Worm (Caenorhabditis elegans) whole organism, L2 larva: Measurements from ENCODE around the gene ZK669.2.
A peak's percentile ranks its signal among the peaks of the same experiment; 100 is the strongest.

Experiments
- C34F6.9 ChIP-seq: fragments of 150-350 bp; optimal IDR thresholded peaks from 2 replicates; lab custom pipeline; 2014; ENCODE audit warnings: missing biosample characterization, missing genetic modification characterization
- F13H6.1 ChIP-seq: sonication (generic microtip); optimal IDR thresholded peaks from 2 replicates; lab custom pipeline; 2016; ENCODE audit warnings: missing genetic modification characterization, missing compliant biosample characterization
- R02D3.7 ChIP-seq: fragments of 150-350 bp; optimal IDR thresholded peaks from 2 replicates; lab custom pipeline; 2014; ENCODE audit warnings: missing biosample characterization, missing genetic modification characterization
- ama-1 ChIP-seq: fragments of 150-350 bp; optimal IDR thresholded peaks from 2 replicates; lab custom pipeline; 2018; ENCODE audit warnings: inconsistent platforms
- ceh-16 ChIP-seq: fragments of 150-350 bp; optimal IDR thresholded peaks from 2 replicates; lab custom pipeline; 2014; ENCODE audit warnings: missing biosample characterization, missing genetic modification characterization
- crh-2 ChIP-seq: sonication (generic microtip); optimal IDR thresholded peaks from 2 replicates; lab custom pipeline; 2017; ENCODE audit warnings: missing biosample characterization, missing genetic modification characterization
- egl-27 ChIP-seq: sonication (generic microtip); optimal IDR thresholded peaks from 3 replicates; lab custom pipeline; 2017; ENCODE audit warnings: missing biosample characterization, missing genetic modification reagents, missing genetic modification characterization
- elt-3 ChIP-seq: sonication (generic microtip); optimal IDR thresholded peaks from 2 replicates; lab custom pipeline; 2017; ENCODE audit warnings: missing biosample characterization, missing genetic modification characterization
- fos-1 ChIP-seq: fragments of 150-350 bp; optimal IDR thresholded peaks from 2 replicates; lab custom pipeline; 2014; ENCODE audit warnings: missing biosample characterization, missing genetic modification characterization
- gmeb-1 ChIP-seq: fragments of 150-350 bp; optimal IDR thresholded peaks from 2 replicates; lab custom pipeline; 2014; ENCODE audit warnings: missing biosample characterization, missing genetic modification characterization
- lin-11 ChIP-seq: fragments of 150-350 bp; sonication (generic microtip); optimal IDR thresholded peaks from 2 replicates; lab custom pipeline; 2014; ENCODE audit warnings: missing biosample characterization, missing genetic modification characterization, inconsistent platforms, mixed read lengths
- lin-13 ChIP-seq: fragments of 150-350 bp; optimal IDR thresholded peaks from 2 replicates; lab custom pipeline; 2014; ENCODE audit warnings: missing biosample characterization, missing genetic modification reagents, missing genetic modification characterization
- lin-39 ChIP-seq: fragments of 150-350 bp; optimal IDR thresholded peaks from 2 replicates; lab custom pipeline; 2014; ENCODE audit warnings: missing biosample characterization, missing genetic modification reagents, missing genetic modification characterization
- lsy-2 ChIP-seq, 2 experiments: fragments of 150-350 bp in 1 of 2; sonication (generic microtip) in 1 of 2; optimal IDR thresholded peaks; 2 replicates each; lab custom pipeline; 2014 to 2017; ENCODE audit warnings: missing biosample characterization in 2 of 2, missing genetic modification characterization in 2 of 2
- mbf-1 ChIP-seq: sonication (generic microtip); optimal IDR thresholded peaks from 2 replicates; lab custom pipeline; 2017; ENCODE audit warnings: missing biosample characterization, missing genetic modification characterization
- nhr-11 ChIP-seq: fragments of 150-350 bp; optimal IDR thresholded peaks from 2 replicates; lab custom pipeline; 2014; ENCODE audit warnings: missing biosample characterization, missing genetic modification characterization
- nhr-12 ChIP-seq: fragments of 150-350 bp; optimal IDR thresholded peaks from 2 replicates; lab custom pipeline; 2014; ENCODE audit warnings: missing biosample characterization, missing genetic modification characterization
- nhr-129 ChIP-seq: fragments of 150-350 bp; optimal IDR thresholded peaks from 2 replicates; lab custom pipeline; 2014; ENCODE audit warnings: missing biosample characterization, missing genetic modification characterization
- nhr-21 ChIP-seq: fragments of 150-350 bp; optimal IDR thresholded peaks from 2 replicates; lab custom pipeline; 2014; ENCODE audit warnings: missing biosample characterization, missing genetic modification characterization
- nhr-237 ChIP-seq: fragments of 150-350 bp; optimal IDR thresholded peaks from 2 replicates; lab custom pipeline; 2014; ENCODE audit warnings: missing biosample characterization, missing genetic modification characterization
- nhr-25 ChIP-seq: fragments of 150-350 bp; sonication (generic microtip); optimal IDR thresholded peaks from 3 replicates; lab custom pipeline; 2014; ENCODE audit warnings: missing biosample characterization, missing genetic modification characterization
- peb-1 ChIP-seq: fragments of 150-350 bp; optimal IDR thresholded peaks from 2 replicates; lab custom pipeline; 2014; ENCODE audit warnings: missing biosample characterization, missing genetic modification characterization
- sem-4 ChIP-seq: fragments of 150-350 bp; optimal IDR thresholded peaks from 2 replicates; lab custom pipeline; 2014; ENCODE audit warnings: missing biosample characterization, missing genetic modification reagents, missing genetic modification characterization
- skn-1 ChIP-seq: sonication (generic microtip); optimal IDR thresholded peaks from 2 replicates; lab custom pipeline; 2017; ENCODE audit warnings: missing biosample characterization, missing genetic modification characterization
- sma-3 ChIP-seq: sonication (generic microtip); optimal IDR thresholded peaks from 2 replicates; lab custom pipeline; 2016; ENCODE audit warnings: missing genetic modification reagents, missing genetic modification characterization, missing compliant biosample characterization
- sma-9 ChIP-seq, 2 experiments: fragments of 150-350 bp in 1 of 2; sonication (generic microtip) in 1 of 2; optimal IDR thresholded peaks; 2 replicates each; lab custom pipeline; 2014 to 2016; ENCODE audit warnings: missing genetic modification characterization in 2 of 2, mild to moderate bottlenecking in 1 of 2, missing biosample characterization in 1 of 2, missing compliant biosample characterization in 1 of 2, missing genetic modification reagents in 1 of 2, moderate library complexity in 1 of 2
- unc-55 ChIP-seq: fragments of 150-350 bp; sonication (generic microtip); optimal IDR thresholded peaks from 3 replicates; lab custom pipeline; 2014; ENCODE audit warnings: missing biosample characterization, missing genetic modification reagents, missing genetic modification characterization
- zag-1 ChIP-seq: fragments of 150-350 bp; optimal IDR thresholded peaks from 2 replicates; lab custom pipeline; 2014; ENCODE audit warnings: missing biosample characterization, missing genetic modification characterization
- ztf-4 ChIP-seq: fragments of 150-350 bp; optimal IDR thresholded peaks from 2 replicates; lab custom pipeline; 2014; ENCODE audit warnings: missing biosample characterization, missing genetic modification characterization

Gene ZK669.2

ce11 chrII:7889321-7889720, 48.7 kb downstream of the ZK669.2 start:
- TF ChIP-seq nhr-12 (tag; lab: Kevin White, UChicago): no peak
- TF ChIP-seq ceh-16: no peak
- no peak for TF ChIP-seq crh-2 (tag; lab: Kevin White, UChicago)
- no peak for TF ChIP-seq sma-3
- TF ChIP-seq nhr-25 (tag; lab: Kevin White, UChicago): no peak
- TF ChIP-seq egl-27 (tag; lab: Kevin White, UChicago): no peak
- peak; percentile 1 for TF ChIP-seq gmeb-1 (tag; lab: Kevin White, UChicago)
- TF ChIP-seq peb-1 (tag; lab: Kevin White, UChicago): no peak
- no peak for TF ChIP-seq nhr-237
- no peak for TF ChIP-seq R02D3.7
- TF ChIP-seq fos-1 (tag; lab: Kevin White, UChicago): peak; percentile 27
- no peak for TF ChIP-seq elt-3
- peak; percentile 64 for TF ChIP-seq sma-9 (GFP tag; optimal IDR thresholded peaks at IDR 0.05; lab: Kevin White, UChicago)
- no peak for TF ChIP-seq sma-9 (tag; optimal IDR thresholded peaks at IDR 0.05; lab: Kevin White, UChicago)
- no peak for TF ChIP-seq nhr-11 (tag; lab: Kevin White, UChicago)
- TF ChIP-seq, all 48 proteins: peak for 3

- TF ChIP-seq F13H6.1: peak; percentile 40
- no peak for TF ChIP-seq sem-4 (tag; lab: Kevin White, UChicago)
- TF ChIP-seq sma-9 (GFP tag; optimal IDR thresholded peaks at IDR 0.05; lab: Kevin White, UChicago): peak; percentile 19
- no peak for TF ChIP-seq sma-9 (tag; optimal IDR thresholded peaks at IDR 0.05; lab: Kevin White, UChicago)
- peak; percentile 16 for TF ChIP-seq skn-1 (tag; lab: Kevin White, UChicago)
- TF ChIP-seq ztf-4 (tag; lab: Kevin White, UChicago): no peak
- TF ChIP-seq C34F6.9 (tag; lab: Kevin White, UChicago): peak; percentile 18
- TF ChIP-seq R02D3.7: no peak
- TF ChIP-seq ceh-16: no peak
- peak; percentile 57 for TF ChIP-seq nhr-129
- TF ChIP-seq lsy-2 (tag; optimal IDR thresholded peaks at IDR 0.05; lab: Kevin White, UChicago): peak in 1 of 2 experiments; percentile 42
- TF ChIP-seq lin-39: no peak
- peak; percentile 16 for TF ChIP-seq crh-2 (tag; lab: Kevin White, UChicago)
These were observed 49.2 kb downstream of the ZK669.2 start for ce11 chrII:7888759-7889158.

ce11 chrII:7887295-7887694, 50.7 kb downstream of the ZK669.2 start:
- TF ChIP-seq unc-55 (GFP tag; lab: Kevin White, UChicago) (peak; percentile 44), zag-1 (tag; lab: Kevin White, UChicago) (peak; percentile 83), ama-1 (peak; percentile 41), lin-11 (tag; lab: Kevin White, UChicago) (peak; percentile 21), nhr-129 (peak; percentile 92), nhr-11 (tag; lab: Kevin White, UChicago) (no peak), C34F6.9 (tag; lab: Kevin White, UChicago) (peak; percentile 88), peb-1 (tag; lab: Kevin White, UChicago) (no peak), sma-9 (GFP tag; optimal IDR thresholded peaks at IDR 0.05; lab: Kevin White, UChicago) (peak; percentile 40), sma-9 (tag; optimal IDR thresholded peaks at IDR 0.05; lab: Kevin White, UChicago) (no peak), crh-2 (tag; lab: Kevin White, UChicago) (peak; percentile 85), egl-27 (tag; lab: Kevin White, UChicago) (no peak), skn-1 (tag; lab: Kevin White, UChicago) (peak; percentile 28), fos-1 (tag; lab: Kevin White, UChicago) (peak; percentile 58), mbf-1 (tag; lab: Kevin White, UChicago) (no peak), nhr-25 (tag; lab: Kevin White, UChicago) (peak; percentile 6), sem-4 (tag; lab: Kevin White, UChicago) (no peak), ztf-4 (tag; lab: Kevin White, UChicago) (peak; percentile 75), lin-13 (GFP tag; lab: Kevin White, UChicago) (peak; percentile 17), lsy-2 (tag; optimal IDR thresholded peaks at IDR 0.05; lab: Kevin White, UChicago) (peak in 1 of 2 experiments; percentile 77), nhr-21 (tag; lab: Kevin White, UChicago) (peak; percentile 6)
